Worm (Caenorhabditis elegans): ENCODE results near the gene C49C3.10.

DNA sequence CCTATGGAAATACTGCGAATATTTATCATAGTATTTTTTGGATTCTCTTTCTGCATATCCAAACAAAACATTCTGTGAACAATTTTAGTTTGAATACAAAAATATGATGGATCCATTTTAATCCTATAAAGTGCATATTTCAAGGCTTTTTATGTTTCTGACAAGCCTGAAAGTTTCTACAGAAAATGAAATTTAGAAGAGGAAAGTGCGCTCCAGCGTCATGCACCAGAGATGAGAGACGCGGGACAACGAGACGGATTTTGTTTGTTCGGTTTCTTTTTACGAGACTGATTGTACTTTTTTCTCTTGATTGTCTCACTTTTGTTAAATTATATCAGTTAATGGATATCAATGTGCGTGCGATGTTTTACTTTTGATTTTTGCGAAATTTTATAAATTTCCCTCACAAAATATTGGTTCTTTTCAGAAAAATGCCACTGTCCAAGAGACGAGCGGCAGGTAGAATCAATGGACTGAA, 7.6 kb downstream of the C49C3.10 start, which contains the start of gene C49C3.6:
- TF ChIP-seq ceh-18 (tag; optimal IDR thresholded peaks at IDR 0.05), result no peak
- no peak for TF ChIP-seq nhr-11 (tag; optimal IDR thresholded peaks at IDR 0.05)
- TF ChIP-seq eyg-1 (tag; optimal IDR thresholded peaks at IDR 0.05), result no peak
- TF ChIP-seq ama-1 (optimal IDR thresholded peaks at IDR 0.05), result no peak
- TF ChIP-seq pha-4 (tag; optimal IDR thresholded peaks at IDR 0.05), result no peak
- TF ChIP-seq tbx-2 (tag; optimal IDR thresholded peaks at IDR 0.05), result no peak
- no peak for TF ChIP-seq sox-4 (tag; optimal IDR thresholded peaks at IDR 0.05)
- no peak for TF ChIP-seq lin-11 (tag; optimal IDR thresholded peaks at IDR 0.05)
- TF ChIP-seq ets-4 (tag; optimal IDR thresholded peaks at IDR 0.05), result no peak
